Worm (Caenorhabditis elegans): ENCODE results near the gene srbc-71.

DNA sequence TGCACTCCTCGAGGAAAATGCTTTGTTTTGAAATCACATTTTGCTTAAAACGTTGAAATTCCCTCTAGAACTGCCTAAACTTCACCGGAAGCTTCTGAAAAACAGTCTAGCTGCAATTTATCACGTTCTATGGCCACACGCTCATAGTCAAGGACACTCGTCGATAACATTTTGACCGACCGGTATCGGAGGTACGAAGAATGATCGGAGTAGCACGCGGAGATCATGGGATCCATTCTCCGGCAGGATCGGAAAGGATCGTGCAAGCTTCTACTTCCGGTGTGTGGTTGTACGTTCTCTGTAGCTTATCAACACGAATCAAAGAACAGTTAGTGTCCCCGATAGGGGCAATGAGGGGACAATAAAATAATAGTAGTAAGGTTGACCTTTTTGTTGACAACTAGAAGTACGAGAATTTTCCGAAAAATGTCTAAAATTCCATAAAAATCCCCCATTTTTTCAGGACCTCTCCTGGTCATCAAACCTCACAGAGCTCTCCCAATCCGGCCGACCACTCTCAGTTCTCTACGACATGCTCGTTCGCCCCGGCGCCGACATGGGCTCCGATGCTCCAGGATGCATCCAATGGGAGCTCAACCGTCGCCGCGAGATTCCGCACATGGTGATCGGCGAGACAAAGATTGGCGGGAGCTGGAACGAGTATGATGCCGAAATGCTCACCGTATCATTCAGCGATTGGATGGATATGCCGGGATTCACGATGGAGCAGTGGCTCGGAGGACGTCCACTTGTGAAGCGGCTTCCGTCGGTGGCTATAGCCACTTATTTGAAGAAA lies 9.5 kb downstream of the srbc-71 start:
- TF ChIP-seq let-526 (GFP tag; IDR thresholded peaks at IDR 0.05) (no peak), mel-28 (tag; optimal IDR thresholded peaks at IDR 0.05; ENCODE audit: borderline replicate concordance) (no peak), C06A6.2 (GFP tag; conservative IDR thresholded peaks at IDR 0.05) (no peak), unc-62 (GFP tag; optimal IDR thresholded peaks at IDR 0.05) (no peak), unc-130 (GFP tag; optimal IDR thresholded peaks at IDR 0.05) (no peak), ceh-40 (GFP tag; IDR thresholded peaks at IDR 0.05) (no peak), Y95B8A.8 (GFP tag; IDR thresholded peaks at IDR 0.05) (no peak), hmg-1.2 (GFP tag; IDR thresholded peaks at IDR 0.05) (no peak), nhr-27 (tag; optimal IDR thresholded peaks at IDR 0.05) (no peak), F33H1.4 (GFP tag; IDR thresholded peaks at IDR 0.05) (no peak), hrde-1 (tag; optimal IDR thresholded peaks at IDR 0.05; ENCODE audit: borderline replicate concordance) (no peak), him-1 (tag; optimal IDR thresholded peaks at IDR 0.05) (no peak), dpl-1 (GFP tag; optimal IDR thresholded peaks at IDR 0.05) (no peak), ccch-3 (GFP tag; optimal IDR thresholded peaks at IDR 0.05) (no peak)

All from whole organism, young adult.